Fruit fly (Drosophila melanogaster): Measurements from ENCODE around the gene CG34353.

Gene CG34353

dm6 chr3R:27925971-27926533, 20.4 kb upstream of the CG34353 start:
- TF ChIP-seq Sp1 (GFP tag; optimal IDR thresholded peaks at IDR 0.05), result no peak
- TF ChIP-seq psq (GFP tag; optimal IDR thresholded peaks at IDR 0.05), result peak; percentile 7
- no peak for TF ChIP-seq dmrt93B (GFP tag; optimal IDR thresholded peaks at IDR 0.05)
- TF ChIP-seq foxo (GFP tag; optimal IDR thresholded peaks at IDR 0.05), result peak in 1 of 2 experiments; percentile 27
- no peak for TF ChIP-seq CrebA (GFP tag; optimal IDR thresholded peaks at IDR 0.05; ENCODE audit: borderline replicate concordance)
- TF ChIP-seq dl (GFP tag; optimal IDR thresholded peaks at IDR 0.05; ENCODE audit: insufficient read depth in 1 of 2, partially characterized antibody in 2 of 2), result no peak
- TF ChIP-seq Rel (GFP tag; optimal IDR thresholded peaks at IDR 0.05), result no peak
- TF ChIP-seq Rel (tag; optimal IDR thresholded peaks at IDR 0.05), result no peak
- peak; percentile 10 for TF ChIP-seq HLH106 (tag; optimal IDR thresholded peaks at IDR 0.05)
- no peak for TF ChIP-seq Dfd (GFP tag; optimal IDR thresholded peaks at IDR 0.05)
- no peak for TF ChIP-seq Jra (GFP tag; optimal IDR thresholded peaks at IDR 0.05)
- TF ChIP-seq br (GFP tag; optimal IDR thresholded peaks at IDR 0.05), result no peak
- no peak for TF ChIP-seq fru (GFP tag; optimal IDR thresholded peaks at IDR 0.05)
- no peak for TF ChIP-seq tai (GFP tag; optimal IDR thresholded peaks at IDR 0.05)
- TF ChIP-seq rgr (GFP tag; optimal IDR thresholded peaks at IDR 0.05), result no peak

DNA sequence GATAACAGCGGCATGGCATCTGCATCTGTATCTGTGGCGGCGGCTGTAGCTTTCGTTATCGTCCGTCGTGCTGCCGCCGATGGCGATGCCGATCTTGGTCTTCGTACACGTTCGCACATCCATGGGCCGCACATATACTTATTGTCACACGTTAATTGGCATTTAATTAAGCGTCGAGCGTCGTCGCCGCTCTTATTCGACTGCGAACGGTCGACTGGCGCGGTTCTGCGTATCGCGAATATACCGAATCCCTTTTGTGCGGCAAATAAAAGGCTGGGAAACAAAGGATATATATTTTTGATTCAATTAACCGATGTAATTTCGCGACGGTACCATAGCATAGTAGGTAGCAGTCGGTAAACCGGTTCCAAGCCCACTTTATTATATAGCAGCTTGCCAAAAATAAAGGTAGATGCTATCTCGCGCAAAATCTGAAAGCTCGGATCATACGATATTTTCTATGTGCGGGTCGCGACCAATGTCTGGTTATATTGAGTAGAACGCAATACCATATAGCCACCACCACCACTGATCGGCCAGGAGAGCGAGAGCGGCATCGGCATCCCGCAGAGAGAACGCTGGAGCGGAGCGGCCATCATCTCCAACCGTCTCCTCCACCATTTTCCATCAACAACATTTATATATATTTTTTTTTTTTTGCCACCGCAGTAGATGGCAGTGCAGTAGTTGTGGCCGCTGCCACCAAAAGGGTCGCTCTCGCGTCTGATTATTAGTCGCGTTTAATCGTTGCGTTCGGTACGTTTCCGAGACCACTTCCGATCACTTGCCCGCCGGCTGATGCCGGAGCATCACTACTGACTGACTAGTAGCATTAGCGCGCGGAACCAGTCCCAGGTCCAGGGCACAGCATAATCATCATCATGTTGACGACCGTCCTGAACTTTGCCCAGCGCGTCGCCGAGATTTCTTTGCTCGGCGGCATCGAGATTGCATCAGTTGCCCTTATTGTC, 19.6 kb upstream of the CG34353 start, which contains the start of gene mino:
Gene mino, plus strand, starts transcription at position 192 of the 971 bp plus-strand sequence.
- TF ChIP-seq jim (GFP tag; optimal IDR thresholded peaks at IDR 0.05) (no peak), lola (GFP tag; optimal IDR thresholded peaks at IDR 0.05) (no peak), Vsx2 (GFP tag; optimal IDR thresholded peaks at IDR 0.05; ENCODE audit: partially characterized antibody) (no peak), rgr (GFP tag; optimal IDR thresholded peaks at IDR 0.05) (peak; percentile 38), ey (GFP tag; optimal IDR thresholded peaks at IDR 0.05) (no peak), Hnf4 (GFP tag; optimal IDR thresholded peaks at IDR 0.05) (peak; percentile 6), HLH106 (tag; optimal IDR thresholded peaks at IDR 0.05) (peak; percentile 4), Dif (GFP tag; optimal IDR thresholded peaks at IDR 0.05; ENCODE audit: partially characterized antibody) (peak; percentile 87), dmrt93B (GFP tag; optimal IDR thresholded peaks at IDR 0.05) (no peak), pan (optimal IDR thresholded peaks at IDR 0.05) (no peak), Hr78 (GFP tag; optimal IDR thresholded peaks at IDR 0.05) (no peak), br (GFP tag; optimal IDR thresholded peaks at IDR 0.05) (peak; percentile 30), dsf (GFP tag; optimal IDR thresholded peaks at IDR 0.05; ENCODE audit: borderline replicate concordance) (no peak), sv (GFP tag; optimal IDR thresholded peaks at IDR 0.05) (no peak), psq (GFP tag; optimal IDR thresholded peaks at IDR 0.05) (no peak), h (GFP tag; optimal IDR thresholded peaks at IDR 0.05) (peak; percentile 79), Rel (GFP tag; optimal IDR thresholded peaks at IDR 0.05) (no peak), Rel (tag; optimal IDR thresholded peaks at IDR 0.05) (peak; percentile 63), OdsH (GFP tag; optimal IDR thresholded peaks at IDR 0.05) (peak; percentile 42), foxo (GFP tag; optimal IDR thresholded peaks at IDR 0.05) (no peak), Sp1 (GFP tag; optimal IDR thresholded peaks at IDR 0.05) (peak; percentile 48), Dfd (GFP tag; optimal IDR thresholded peaks at IDR 0.05) (no peak), N (GFP tag; optimal IDR thresholded peaks at IDR 0.05) (no peak), Mio (GFP tag; optimal IDR thresholded peaks at IDR 0.05) (no peak), CrebA (GFP tag; optimal IDR thresholded peaks at IDR 0.05; ENCODE audit: borderline replicate concordance) (no peak), CG32264 (GFP tag; optimal IDR thresholded peaks at IDR 0.05) (no peak), Myc (optimal IDR thresholded peaks at IDR 0.05) (no peak), brk (GFP tag; optimal IDR thresholded peaks at IDR 0.05) (no peak), tai (GFP tag; optimal IDR thresholded peaks at IDR 0.05) (no peak), sage (GFP tag; optimal IDR thresholded peaks at IDR 0.05) (peak; percentile 5), fru (GFP tag; optimal IDR thresholded peaks at IDR 0.05) (peak; percentile 22), CG9705 (GFP tag; optimal IDR thresholded peaks at IDR 0.05) (peak; percentile 2), Hr83 (GFP tag; optimal IDR thresholded peaks at IDR 0.05; ENCODE audit: poor library complexity, severe bottlenecking) (peak; percentile 38), Abd-B (GFP tag; optimal IDR thresholded peaks at IDR 0.05) (no peak), GATAd (GFP tag; optimal IDR thresholded peaks at IDR 0.05) (peak; percentile 40), dl (GFP tag; optimal IDR thresholded peaks at IDR 0.05; ENCODE audit: insufficient read depth in 1 of 2, partially characterized antibody in 2 of 2) (peak; percentile 35 to 80), usp (GFP tag; optimal IDR thresholded peaks at IDR 0.05) (no peak), woc (GFP tag; optimal IDR thresholded peaks at IDR 0.05) (peak; percentile 4), Jra (GFP tag; optimal IDR thresholded peaks at IDR 0.05) (peak; percentile 21)

Measured in whole organism, wandering third instar larva.